Worm (Caenorhabditis elegans): ENCODE data around the gene srbc-83.

ce11 chrV:16275347-16275746 is 21.8 kb upstream of the srbc-83 start, which contains the start of gene pacl-1:
- no peak for TF ChIP-seq flt-1 (GFP tag; IDR thresholded peaks at IDR 0.05)
- no peak for TF ChIP-seq ama-1 (optimal IDR thresholded peaks at IDR 0.05)
- no peak for TF ChIP-seq tbx-11 (GFP tag; IDR thresholded peaks at IDR 0.05)
- no peak for TF ChIP-seq scrt-1 (GFP tag; IDR thresholded peaks at IDR 0.05)
- TF ChIP-seq pes-1 (GFP tag; IDR thresholded peaks at IDR 0.05), result no peak
- no peak for TF ChIP-seq hmbx-1 (tag; optimal IDR thresholded peaks at IDR 0.05)
- TF ChIP-seq B0310.2 (tag; optimal IDR thresholded peaks at IDR 0.05), result no peak
- TF ChIP-seq ets-7 (tag; optimal IDR thresholded peaks at IDR 0.05), result no peak
- no peak for TF ChIP-seq ceh-36 (tag; optimal IDR thresholded peaks at IDR 0.05)
